Fruit fly (Drosophila melanogaster) whole organism, embryonic: ENCODE data around the gene Taf8.

Source experiments
- Atf-2 ChIP-seq: fragments of 200-800 bp; sonication (Bioruptor generic); optimal IDR thresholded peaks from 2 replicates; lab custom pipeline; 2016; ENCODE audit warnings: missing biosample characterization, missing genetic modification characterization
- Awh ChIP-seq: fragments of 200-800 bp; sonication (Bioruptor generic); IDR thresholded peaks from 2 replicates; pipeline ENCODE4, ENCODE4 v1.3.6; 2022; ENCODE audit warnings: missing biosample characterization, missing genetic modification characterization
- CG10267 ChIP-seq: fragments of 200-800 bp; sonication (Bioruptor generic); optimal IDR thresholded peaks from 2 replicates; lab custom pipeline; 2018; ENCODE audit warnings: missing biosample characterization, mild to moderate bottlenecking, missing genetic modification characterization, moderate library complexity
- CG10321 ChIP-seq: fragments of 200-800 bp; sonication (Bioruptor generic); IDR thresholded peaks from 2 replicates; pipeline ENCODE4 v1.3.6; 2022; ENCODE audit warnings: missing biosample characterization, missing genetic modification characterization
- CG11695 ChIP-seq: fragments of 200-800 bp; sonication (Bioruptor generic); IDR thresholded peaks from 3 replicates; pipeline ENCODE4 v1.3.6; 2022; ENCODE audit warnings: missing biosample characterization, missing genetic modification characterization
- CG13287 ChIP-seq: fragments of 200-800 bp; sonication (Bioruptor generic); IDR thresholded peaks from 2 replicates; pipeline ENCODE4 v1.3.6; 2022; ENCODE audit warnings: missing biosample characterization, missing genetic modification characterization; ENCODE audit not compliant: partially characterized antibody
- CG13775 ChIP-seq: fragments of 200-800 bp; sonication (Bioruptor generic); optimal IDR thresholded peaks from 3 replicates; lab custom pipeline; 2017; ENCODE audit warnings: missing biosample characterization, mild to moderate bottlenecking, missing genetic modification characterization
- CG1529 ChIP-seq: fragments of 200-800 bp; sonication (Bioruptor generic); optimal IDR thresholded peaks from 3 replicates; lab custom pipeline; 2018; ENCODE audit warnings: missing biosample characterization, missing genetic modification characterization
- CG16815 ChIP-seq: fragments of 200-800 bp; sonication (Bioruptor generic); optimal IDR thresholded peaks from 3 replicates; lab custom pipeline; 2017; ENCODE audit warnings: missing biosample characterization, mild to moderate bottlenecking, missing genetic modification characterization
- CG17359 ChIP-seq: fragments of 200-800 bp; sonication (Bioruptor generic); optimal IDR thresholded peaks from 3 replicates; lab custom pipeline; 2018; ENCODE audit warnings: missing biosample characterization, mild to moderate bottlenecking, missing genetic modification characterization, moderate library complexity
- CG32532 ChIP-seq: fragments of 200-800 bp; sonication (Bioruptor generic); IDR thresholded peaks from 2 replicates; pipeline ENCODE4 v1.3.6; 2022; ENCODE audit warnings: missing biosample characterization, missing genetic modification characterization
- CG34376 ChIP-seq: fragments of 200-800 bp; sonication (Bioruptor generic); optimal IDR thresholded peaks from 2 replicates; lab custom pipeline; 2018; ENCODE audit warnings: missing biosample characterization, mild to moderate bottlenecking, missing genetic modification characterization
- CG4730 ChIP-seq: fragments of 200-800 bp; sonication (Bioruptor generic); IDR thresholded peaks from 2 replicates; pipeline ENCODE4 v1.3.6; 2022; ENCODE audit warnings: missing biosample characterization, missing genetic modification characterization
- CG5953 ChIP-seq: fragments of 200-800 bp; sonication (Bioruptor generic); IDR thresholded peaks from 2 replicates; pipeline ENCODE4 v1.3.6; 2022; ENCODE audit warnings: missing biosample characterization, missing genetic modification characterization
- CG7556 ChIP-seq: fragments of 200-800 bp; sonication (Bioruptor generic); optimal IDR thresholded peaks from 2 replicates; lab custom pipeline; 2017; ENCODE audit warnings: missing biosample characterization, mild to moderate bottlenecking, missing genetic modification characterization
- CG8944 ChIP-seq: fragments of 200-800 bp; sonication (Bioruptor generic); optimal IDR thresholded peaks from 3 replicates; lab custom pipeline; 2016; ENCODE audit warnings: missing biosample characterization, missing genetic modification characterization
- CrebB ChIP-seq: fragments of 200-800 bp; sonication (Bioruptor generic); optimal IDR thresholded peaks from 3 replicates; lab custom pipeline; 2018; ENCODE audit warnings: missing biosample characterization, mild to moderate bottlenecking, missing genetic modification characterization
- Deaf1 ChIP-seq: fragments of 200-800 bp; optimal IDR thresholded peaks from 3 replicates; lab custom pipeline; 2019; ENCODE audit warnings: missing biosample characterization, mild to moderate bottlenecking, missing genetic modification characterization, moderate library complexity
- Ets97D ChIP-seq: fragments of 200-800 bp; sonication (Bioruptor generic); optimal IDR thresholded peaks from 3 replicates; lab custom pipeline; 2016; ENCODE audit warnings: missing biosample characterization, missing genetic modification characterization
- Fer3 ChIP-seq: fragments of 200-800 bp; sonication (Bioruptor generic); optimal IDR thresholded peaks from 2 replicates; lab custom pipeline; 2018; ENCODE audit warnings: missing biosample characterization, mild to moderate bottlenecking, missing genetic modification characterization, moderate library complexity
- Gsc ChIP-seq: fragments of 200-800 bp; sonication (Bioruptor generic); IDR thresholded peaks from 2 replicates; pipeline ENCODE4 v1.3.6; 2022; ENCODE audit warnings: missing biosample characterization, missing genetic modification characterization
- H2.0 ChIP-seq: fragments of 200-800 bp; sonication (Bioruptor generic); IDR thresholded peaks from 2 replicates; pipeline ENCODE4 v1.3.6; 2022; ENCODE audit warnings: missing biosample characterization, missing genetic modification characterization
- HmgZ ChIP-seq: fragments of 200-800 bp; sonication (Bioruptor generic); optimal IDR thresholded peaks from 2 replicates; lab custom pipeline; 2018; ENCODE audit warnings: missing biosample characterization, mild to moderate bottlenecking, missing genetic modification characterization
- Hr3 ChIP-seq: fragments of 200-800 bp; sonication (Bioruptor generic); optimal IDR thresholded peaks from 3 replicates; lab custom pipeline; 2016; ENCODE audit warnings: missing biosample characterization, missing genetic modification characterization
- Mad ChIP-seq: fragments of 200-800 bp; sonication (Bioruptor generic); optimal IDR thresholded peaks from 2 replicates; lab custom pipeline; 2016; ENCODE audit warnings: missing biosample characterization, missing genetic modification characterization
- Max ChIP-seq: fragments of 200-800 bp; sonication (Bioruptor generic); optimal IDR thresholded peaks from 2 replicates; lab custom pipeline; 2016; ENCODE audit warnings: missing biosample characterization, mild to moderate bottlenecking, missing genetic modification characterization
- Neu2 ChIP-seq: fragments of 200-800 bp; sonication (Bioruptor generic); optimal IDR thresholded peaks from 3 replicates; lab custom pipeline; 2016; ENCODE audit warnings: missing biosample characterization, missing genetic modification characterization, borderline replicate concordance
- Nf-YC ChIP-seq: fragments of 200-800 bp; optimal IDR thresholded peaks from 3 replicates; lab custom pipeline; 2019; ENCODE audit warnings: missing biosample characterization, mild to moderate bottlenecking, missing genetic modification characterization, moderate library complexity
- NfI ChIP-seq: fragments of 200-800 bp; sonication (Bioruptor generic); optimal IDR thresholded peaks from 3 replicates; lab custom pipeline; 2018; ENCODE audit warnings: missing biosample characterization, mild to moderate bottlenecking, missing genetic modification characterization, moderate library complexity
- Oli ChIP-seq: fragments of 200-800 bp; sonication (Bioruptor generic); optimal IDR thresholded peaks from 2 replicates; lab custom pipeline; 2018; ENCODE audit warnings: missing biosample characterization, mild to moderate bottlenecking, missing genetic modification characterization, moderate library complexity
- PHDP ChIP-seq: fragments of 200-800 bp; sonication (Bioruptor generic); optimal IDR thresholded peaks from 3 replicates; lab custom pipeline; 2018; ENCODE audit warnings: missing biosample characterization, mild to moderate bottlenecking, missing genetic modification characterization, moderate library complexity
- Rfx ChIP-seq: fragments of 200-800 bp; sonication (Bioruptor generic); IDR thresholded peaks from 2 replicates; pipeline ENCODE4 v1.3.6; 2022; ENCODE audit warnings: missing biosample characterization, missing genetic modification characterization
- ac ChIP-seq: fragments of 200-800 bp; sonication (Bioruptor generic); optimal IDR thresholded peaks from 3 replicates; lab custom pipeline; 2017; ENCODE audit warnings: missing biosample characterization, mild to moderate bottlenecking, missing genetic modification characterization
- ap ChIP-seq: fragments of 200-800 bp; sonication (Bioruptor generic); IDR thresholded peaks from 2 replicates; pipeline ENCODE4 v1.3.6; 2022; ENCODE audit warnings: missing biosample characterization, missing genetic modification characterization
- corto ChIP-seq: fragments of 200-800 bp; sonication (Bioruptor generic); optimal IDR thresholded peaks from 2 replicates; lab custom pipeline; 2016; ENCODE audit warnings: missing biosample characterization, mild to moderate bottlenecking, missing genetic modification characterization, moderate library complexity
- croc ChIP-seq: fragments of 200-800 bp; sonication (Bioruptor generic); conservative IDR thresholded peaks from 3 replicates; pipeline ENCODE4 v1.3.6; 2022; ENCODE audit warnings: missing biosample characterization, missing genetic modification characterization
- danr ChIP-seq: fragments of 200-800 bp; sonication (Bioruptor generic); IDR thresholded peaks from 2 replicates; pipeline ENCODE4 v1.3.6; 2022; ENCODE audit warnings: missing biosample characterization, missing genetic modification characterization
- dimm ChIP-seq: fragments of 200-800 bp; sonication (Bioruptor generic); IDR thresholded peaks from 2 replicates; pipeline ENCODE4 v1.3.6; 2022; ENCODE audit warnings: missing biosample characterization, missing genetic modification characterization
- eve ChIP-seq, 2 experiments: fragments of >200 bp; optimal IDR thresholded peaks; 2 replicates each; lab custom pipeline; 2017; ENCODE audit warnings: missing biosample characterization in 2 of 2, missing genetic modification characterization in 2 of 2
- fd3F ChIP-seq: fragments of 200-800 bp; sonication (Bioruptor generic); optimal IDR thresholded peaks from 2 replicates; lab custom pipeline; 2018; ENCODE audit warnings: missing biosample characterization, mild to moderate bottlenecking, missing genetic modification characterization, moderate library complexity
- fru ChIP-seq: fragments of >200 bp; optimal IDR thresholded peaks from 2 replicates; lab custom pipeline; 2017
- gce ChIP-seq: fragments of 200-800 bp; sonication (Bioruptor generic); IDR thresholded peaks from 3 replicates; pipeline ENCODE4 v1.3.6; 2022; ENCODE audit warnings: missing biosample characterization, missing genetic modification characterization
- jigr1 ChIP-seq: fragments of 200-800 bp; sonication (Bioruptor generic); IDR thresholded peaks from 3 replicates; pipeline ENCODE4 v1.3.6; 2022; ENCODE audit warnings: missing biosample characterization, missing genetic modification characterization
- luna ChIP-seq: fragments of 200-800 bp; sonication (Bioruptor generic); optimal IDR thresholded peaks from 2 replicates; lab custom pipeline; 2016; ENCODE audit warnings: missing biosample characterization, missing genetic modification characterization
- mirr ChIP-seq: fragments of 200-800 bp; sonication (Bioruptor generic); optimal IDR thresholded peaks from 3 replicates; lab custom pipeline; 2018; ENCODE audit warnings: missing biosample characterization, mild to moderate bottlenecking, missing genetic modification characterization
- otp ChIP-seq: fragments of 200-800 bp; sonication (Bioruptor generic); IDR thresholded peaks from 3 replicates; pipeline ENCODE4, ENCODE4 v1.3.6; 2022; ENCODE audit warnings: missing biosample characterization, missing genetic modification characterization
- pfk ChIP-seq: fragments of 200-800 bp; sonication (Bioruptor generic); optimal IDR thresholded peaks from 2 replicates; lab custom pipeline; 2018; ENCODE audit warnings: missing biosample characterization, mild to moderate bottlenecking, missing genetic modification characterization, moderate library complexity
- prd ChIP-seq, 3 experiments: fragments of >200 bp in 2 of 3; fragments of 200-800 bp in 1 of 3; sonication (Bioruptor generic) in 1 of 3; optimal IDR thresholded peaks in 2 of 3; IDR thresholded peaks in 1 of 3; 2 replicates in 2 of 3; 3 replicates in 1 of 3; pipeline versions ENCODE4 v1.3.6 to Lab custom; 2017 to 2022; ENCODE audit warnings: missing biosample characterization in 1 of 3, missing genetic modification characterization in 1 of 3
- row ChIP-seq: fragments of 200-800 bp; sonication (Bioruptor generic); IDR thresholded peaks from 3 replicates; pipeline ENCODE4 v1.3.6; 2022; ENCODE audit warnings: missing biosample characterization, missing genetic modification characterization
- toy ChIP-seq: fragments of 200-800 bp; sonication (Bioruptor generic); IDR thresholded peaks from 2 replicates; pipeline ENCODE4 v1.3.6; 2022; ENCODE audit warnings: missing biosample characterization, missing genetic modification characterization
- unc-4 ChIP-seq: fragments of 200-800 bp; sonication (Bioruptor generic); IDR thresholded peaks from 2 replicates; pipeline ENCODE4 v1.3.6; 2022; ENCODE audit warnings: missing biosample characterization, missing genetic modification characterization; ENCODE audit not compliant: partially characterized antibody

The Taf8 gene

dm6 chrX:18092810-18093222, 9.0 kb upstream of the Taf8 start, which contains the start of gene RhoGAP16F (continued):
- TF ChIP-seq CG16815 (GFP tag; lab: Kevin White, UChicago), result peak; percentile 83
- peak; percentile 85 for TF ChIP-seq Rfx (GFP tag; lab: Robert Waterston, UW)
- TF ChIP-seq Neu2 (GFP tag; lab: Kevin White, UChicago), result no peak
- TF ChIP-seq luna (GFP tag; lab: Kevin White, UChicago), result no peak
- peak; percentile 97 for TF ChIP-seq CG10267 (tag; lab: Kevin White, UChicago)
- peak; percentile 76 for TF ChIP-seq CG7556 (GFP tag; lab: Kevin White, UChicago)
- peak; percentile 54 for TF ChIP-seq Deaf1 (tag; lab: Kevin White, UChicago)
- peak; percentile 80 for TF ChIP-seq NfI
- peak; percentile 43 for TF ChIP-seq CG1529
- peak; percentile 67 for TF ChIP-seq Awh
- TF ChIP-seq jigr1 (GFP tag; lab: Robert Waterston, UW), result peak; percentile 71
- no peak for TF ChIP-seq prd (optimal IDR thresholded peaks at IDR 0.05; lab: Kevin White, UChicago)
- TF ChIP-seq prd (GFP tag; IDR thresholded peaks at IDR 0.05; lab: Robert Waterston, UW), result peak; percentile 93
- peak; percentile 76 for TF ChIP-seq CG11695
- TF ChIP-seq CG13287, result no peak; the same call in 1 of the 2 replicates
- peak; percentile 77 for TF ChIP-seq CG13775 (GFP tag; lab: Kevin White, UChicago)
- peak; percentile 70 for TF ChIP-seq CG4730
- TF ChIP-seq CG17359 (tag; lab: Kevin White, UChicago), result peak; percentile 85
- TF ChIP-seq corto, result no peak
- TF ChIP-seq CG8944 (GFP tag; lab: Kevin White, UChicago), result peak; percentile 67
- TF ChIP-seq HmgZ, result peak; percentile 87
- TF ChIP-seq Oli (tag; lab: Kevin White, UChicago), result peak; percentile 84
- peak; percentile 79 for TF ChIP-seq H2.0 (GFP tag; lab: Robert Waterston, UW)
- no peak for TF ChIP-seq fru (lab: Kevin White, UChicago)
- peak; percentile 69 for TF ChIP-seq CG34376 (GFP tag; lab: Kevin White, UChicago)
- no peak for TF ChIP-seq eve (GFP tag; optimal IDR thresholded peaks at IDR 0.05; lab: Kevin White, UChicago)
- TF ChIP-seq Nf-YC (tag; lab: Kevin White, UChicago), result peak; percentile 72
- no peak; the same call in 2 of the 3 replicates for TF ChIP-seq gce
- TF ChIP-seq danr (GFP tag; lab: Robert Waterston, UW), result peak; percentile 67
- TF ChIP-seq Mad, result peak; percentile 80
- peak; percentile 81 for TF ChIP-seq CG32532 (GFP tag; lab: Robert Waterston, UW)
- TF ChIP-seq Fer3 (tag; lab: Kevin White, UChicago), result peak; percentile 84
- peak; percentile 66 for TF ChIP-seq Gsc
- TF ChIP-seq CG10321 (GFP tag; lab: Robert Waterston, UW), result peak; percentile 43; the same call in 1 of the 2 replicates
- peak; percentile 52 for TF ChIP-seq Ets97D
- TF ChIP-seq PHDP, result peak; percentile 84
- TF ChIP-seq ap (GFP tag; lab: Robert Waterston, UW), result peak; percentile 60
- peak; percentile 88 for TF ChIP-seq Hr3
- TF ChIP-seq Atf-2 (GFP tag; lab: Kevin White, UChicago), result peak; percentile 75
- no peak for TF ChIP-seq unc-4 (GFP tag; lab: Robert Waterston, UW)
- peak; percentile 47; the same call in 1 of the 2 replicates for TF ChIP-seq toy (GFP tag; lab: Robert Waterston, UW)
- peak; percentile 64 for TF ChIP-seq croc
- peak; percentile 29 for TF ChIP-seq mirr (GFP tag; lab: Kevin White, UChicago)
- TF ChIP-seq dimm (GFP tag; lab: Robert Waterston, UW), result peak; percentile 48; the same call in 1 of the 2 replicates
- TF ChIP-seq CrebB (tag; lab: Kevin White, UChicago), result peak; percentile 60
- peak; percentile 33 for TF ChIP-seq ac (GFP tag; lab: Kevin White, UChicago)
- TF ChIP-seq row (GFP tag; lab: Robert Waterston, UW), result peak; percentile 99
- TF ChIP-seq fd3F (GFP tag; lab: Kevin White, UChicago), result peak; percentile 69
- TF ChIP-seq Max, result peak; percentile 89
- peak; percentile 71; the same call in 2 of the 3 replicates for TF ChIP-seq otp (GFP tag; lab: Robert Waterston, UW)
- TF ChIP-seq pfk (GFP tag; lab: Kevin White, UChicago), result no peak
- peak; percentile 64; the same call in 1 of the 2 replicates for TF ChIP-seq CG5953 (GFP tag; lab: Robert Waterston, UW)
